Worm (Caenorhabditis elegans) whole organism, mixed stage, embryonic: ENCODE data around the gene T06D8.10.

Source experiments
- lin-13 ChIP-seq: fragments of 150-350 bp; optimal IDR thresholded peaks from 2 replicates; lab custom pipeline; 2014; ENCODE audit warnings: missing biosample characterization, missing genetic modification characterization
- mab-5 ChIP-seq: fragments of 150-350 bp; optimal IDR thresholded peaks from 2 replicates; lab custom pipeline; 2014; ENCODE audit warnings: missing biosample characterization, missing genetic modification characterization
- nhr-12 ChIP-seq: fragments of 150-350 bp; optimal IDR thresholded peaks from 2 replicates; lab custom pipeline; 2014; ENCODE audit warnings: missing biosample characterization, missing genetic modification characterization
- nhr-2 ChIP-seq: fragments of 150-350 bp; optimal IDR thresholded peaks from 2 replicates; lab custom pipeline; 2014; ENCODE audit warnings: missing biosample characterization, missing genetic modification characterization
- nhr-237 ChIP-seq: fragments of 150-350 bp; optimal IDR thresholded peaks from 2 replicates; lab custom pipeline; 2014; ENCODE audit warnings: missing biosample characterization, missing genetic modification characterization
- nhr-76 ChIP-seq: sonication (generic microtip); optimal IDR thresholded peaks from 2 replicates; lab custom pipeline; 2017; ENCODE audit warnings: missing biosample characterization, missing genetic modification characterization
- pha-4 ChIP-seq: fragments of 150-350 bp; optimal IDR thresholded peaks from 2 replicates; lab custom pipeline; 2018; ENCODE audit warnings: missing biosample characterization, missing genetic modification reagents, missing genetic modification characterization
- sptf-1 ChIP-seq: sonication (generic microtip); optimal IDR thresholded peaks from 2 replicates; lab custom pipeline; 2017; ENCODE audit warnings: mild to moderate bottlenecking, missing genetic modification characterization, moderate library complexity, missing compliant biosample characterization
- tbx-8 ChIP-seq: fragments of 200-800 bp; sonication (Bioruptor generic); optimal IDR thresholded peaks from 2 replicates; lab custom pipeline; 2018; ENCODE audit warnings: mild to moderate bottlenecking, missing genetic modification characterization, moderate library complexity, missing compliant biosample characterization
- unc-39 ChIP-seq: fragments of 150-350 bp; optimal IDR thresholded peaks from 2 replicates; lab custom pipeline; 2014; ENCODE audit warnings: missing biosample characterization, missing genetic modification characterization
- unc-62 ChIP-seq: fragments of 150-350 bp; optimal IDR thresholded peaks from 2 replicates; lab custom pipeline; 2014; ENCODE audit warnings: missing biosample characterization, missing genetic modification reagents, missing genetic modification characterization

DNA sequence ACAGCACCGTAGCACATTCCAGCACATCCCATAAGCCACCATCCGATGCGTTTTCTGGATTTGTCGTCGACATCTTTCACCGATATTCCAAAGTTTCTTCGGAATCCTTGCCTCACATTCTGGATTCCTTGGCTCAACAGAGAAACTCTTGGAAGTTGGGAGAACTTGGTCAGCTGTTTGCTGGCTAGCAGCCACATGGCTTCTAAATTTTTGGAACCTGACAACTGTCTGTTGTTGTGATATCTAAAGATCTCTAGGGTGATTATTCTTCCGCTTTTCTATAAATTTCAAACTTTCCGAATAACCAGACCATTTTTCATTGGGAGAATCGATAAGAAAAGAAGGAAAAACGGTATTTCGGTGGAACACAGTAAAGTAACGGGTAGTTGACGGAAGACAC, 12.6 kb downstream of the T06D8.10 start, which contains the start of gene cox-15:
- TF ChIP-seq nhr-2 (tag; lab: Kevin White, UChicago) (no peak), mab-5 (tag; lab: Kevin White, UChicago) (no peak), pha-4 (no peak), tbx-8 (GFP tag; lab: Kevin White, UChicago) (no peak), nhr-12 (tag; lab: Kevin White, UChicago) (no peak), sptf-1 (tag; lab: Kevin White, UChicago) (no peak), unc-62 (GFP tag; lab: Kevin White, UChicago) (no peak), nhr-237 (tag; lab: Kevin White, UChicago) (no peak), lin-13 (no peak), nhr-76 (tag; lab: Kevin White, UChicago) (no peak), unc-39 (tag; lab: Kevin White, UChicago) (no peak)
